Worm (Caenorhabditis elegans) whole organism, L2 larva: ENCODE measurements around the gene idpb-4.
A peak's percentile ranks its signal among the peaks of the same experiment; 100 is the strongest.

Experiments used
- C34F6.9 ChIP-seq: fragments of 150-350 bp; optimal IDR thresholded peaks from 2 replicates; lab custom pipeline; 2014; ENCODE audit warnings: missing biosample characterization, missing genetic modification characterization
- F13H6.1 ChIP-seq: sonication (generic microtip); optimal IDR thresholded peaks from 2 replicates; lab custom pipeline; 2016; ENCODE audit warnings: missing genetic modification characterization, missing compliant biosample characterization
- R02D3.7 ChIP-seq: fragments of 150-350 bp; optimal IDR thresholded peaks from 2 replicates; lab custom pipeline; 2014; ENCODE audit warnings: missing biosample characterization, missing genetic modification characterization
- Y55F3AM.14 ChIP-seq: fragments of 200-800 bp; sonication (Bioruptor generic); optimal IDR thresholded peaks from 2 replicates; lab custom pipeline; 2018; ENCODE audit warnings: mild to moderate bottlenecking, missing genetic modification characterization, missing compliant biosample characterization
- ZK546.5 ChIP-seq: sonication (generic microtip); optimal IDR thresholded peaks from 2 replicates; lab custom pipeline; 2017; ENCODE audit warnings: missing biosample characterization, missing genetic modification characterization
- aly-2 ChIP-seq: fragments of 150-350 bp; optimal IDR thresholded peaks from 2 replicates; lab custom pipeline; 2014; ENCODE audit warnings: missing biosample characterization, missing genetic modification characterization
- ama-1 ChIP-seq: fragments of 150-350 bp; optimal IDR thresholded peaks from 2 replicates; lab custom pipeline; 2018; ENCODE audit warnings: inconsistent platforms
- blmp-1 ChIP-seq: sonication (generic microtip); optimal IDR thresholded peaks from 2 replicates; lab custom pipeline; 2017; ENCODE audit warnings: missing genetic modification characterization, mild to moderate bottlenecking, missing compliant biosample characterization, antibody characterized with exemption, moderate library complexity; ENCODE audit not compliant: insufficient read depth
- ceh-16 ChIP-seq: fragments of 150-350 bp; optimal IDR thresholded peaks from 2 replicates; lab custom pipeline; 2014; ENCODE audit warnings: missing biosample characterization, missing genetic modification characterization
- ceh-82 ChIP-seq: fragments of 150-350 bp; optimal IDR thresholded peaks from 2 replicates; lab custom pipeline; 2014; ENCODE audit warnings: missing biosample characterization, missing genetic modification characterization
- crh-2 ChIP-seq: sonication (generic microtip); optimal IDR thresholded peaks from 2 replicates; lab custom pipeline; 2017; ENCODE audit warnings: missing biosample characterization, missing genetic modification characterization
- dmd-4 ChIP-seq: sonication (generic microtip); optimal IDR thresholded peaks from 2 replicates; lab custom pipeline; 2017; ENCODE audit warnings: missing biosample characterization, missing genetic modification characterization
- egl-27 ChIP-seq: sonication (generic microtip); optimal IDR thresholded peaks from 3 replicates; lab custom pipeline; 2017; ENCODE audit warnings: missing biosample characterization, missing genetic modification reagents, missing genetic modification characterization
- elt-1 ChIP-seq: fragments of 150-350 bp; optimal IDR thresholded peaks from 2 replicates; lab custom pipeline; 2014; ENCODE audit warnings: missing biosample characterization, missing genetic modification characterization
- fos-1 ChIP-seq: fragments of 150-350 bp; optimal IDR thresholded peaks from 2 replicates; lab custom pipeline; 2014; ENCODE audit warnings: missing biosample characterization, missing genetic modification characterization
- gmeb-1 ChIP-seq: fragments of 150-350 bp; optimal IDR thresholded peaks from 2 replicates; lab custom pipeline; 2014; ENCODE audit warnings: missing biosample characterization, missing genetic modification characterization
- lin-13 ChIP-seq: fragments of 150-350 bp; optimal IDR thresholded peaks from 2 replicates; lab custom pipeline; 2014; ENCODE audit warnings: missing biosample characterization, missing genetic modification reagents, missing genetic modification characterization
- lsy-2 ChIP-seq, 2 experiments: fragments of 150-350 bp in 1 of 2; sonication (generic microtip) in 1 of 2; optimal IDR thresholded peaks; 2 replicates each; lab custom pipeline; 2014 to 2017; ENCODE audit warnings: missing biosample characterization in 2 of 2, missing genetic modification characterization in 2 of 2
- mdl-1 ChIP-seq, 2 experiments: fragments of 150-350 bp in 1 of 2; sonication (generic microtip) in 1 of 2; optimal IDR thresholded peaks; 2 replicates each; lab custom pipeline; 2017; ENCODE audit warnings: missing biosample characterization in 2 of 2, missing genetic modification characterization in 2 of 2
- nhr-10 ChIP-seq: sonication (generic microtip); optimal IDR thresholded peaks from 2 replicates; lab custom pipeline; 2017; ENCODE audit warnings: missing biosample characterization, missing genetic modification characterization
- nhr-11 ChIP-seq: fragments of 150-350 bp; optimal IDR thresholded peaks from 2 replicates; lab custom pipeline; 2014; ENCODE audit warnings: missing biosample characterization, missing genetic modification characterization
- nhr-12 ChIP-seq: fragments of 150-350 bp; optimal IDR thresholded peaks from 2 replicates; lab custom pipeline; 2014; ENCODE audit warnings: missing biosample characterization, missing genetic modification characterization
- nhr-129 ChIP-seq: fragments of 150-350 bp; optimal IDR thresholded peaks from 2 replicates; lab custom pipeline; 2014; ENCODE audit warnings: missing biosample characterization, missing genetic modification characterization
- nhr-21 ChIP-seq: fragments of 150-350 bp; optimal IDR thresholded peaks from 2 replicates; lab custom pipeline; 2014; ENCODE audit warnings: missing biosample characterization, missing genetic modification characterization
- nhr-23 ChIP-seq: fragments of 150-350 bp; optimal IDR thresholded peaks from 2 replicates; lab custom pipeline; 2014; ENCODE audit warnings: missing biosample characterization, missing genetic modification reagents, missing genetic modification characterization
- nhr-237 ChIP-seq: fragments of 150-350 bp; optimal IDR thresholded peaks from 2 replicates; lab custom pipeline; 2014; ENCODE audit warnings: missing biosample characterization, missing genetic modification characterization
- nhr-25 ChIP-seq: fragments of 150-350 bp; sonication (generic microtip); optimal IDR thresholded peaks from 3 replicates; lab custom pipeline; 2014; ENCODE audit warnings: missing biosample characterization, missing genetic modification characterization
- nhr-6 ChIP-seq: fragments of 150-350 bp; optimal IDR thresholded peaks from 2 replicates; lab custom pipeline; 2014; ENCODE audit warnings: missing biosample characterization, missing genetic modification characterization
- peb-1 ChIP-seq: fragments of 150-350 bp; optimal IDR thresholded peaks from 2 replicates; lab custom pipeline; 2014; ENCODE audit warnings: missing biosample characterization, missing genetic modification characterization
- sem-4 ChIP-seq: fragments of 150-350 bp; optimal IDR thresholded peaks from 2 replicates; lab custom pipeline; 2014; ENCODE audit warnings: missing biosample characterization, missing genetic modification reagents, missing genetic modification characterization
- sma-3 ChIP-seq: sonication (generic microtip); optimal IDR thresholded peaks from 2 replicates; lab custom pipeline; 2016; ENCODE audit warnings: missing genetic modification reagents, missing genetic modification characterization, missing compliant biosample characterization
- sma-9 ChIP-seq, 2 experiments: fragments of 150-350 bp in 1 of 2; sonication (generic microtip) in 1 of 2; optimal IDR thresholded peaks; 2 replicates each; lab custom pipeline; 2014 to 2016; ENCODE audit warnings: missing genetic modification characterization in 2 of 2, mild to moderate bottlenecking in 1 of 2, missing biosample characterization in 1 of 2, missing compliant biosample characterization in 1 of 2, missing genetic modification reagents in 1 of 2, moderate library complexity in 1 of 2
- snpc-4 ChIP-seq: fragments of 150-350 bp; optimal IDR thresholded peaks from 2 replicates; lab custom pipeline; 2014; ENCODE audit warnings: missing biosample characterization, missing genetic modification characterization
- unc-39 ChIP-seq: fragments of 150-350 bp; optimal IDR thresholded peaks from 2 replicates; lab custom pipeline; 2014; ENCODE audit warnings: missing biosample characterization, missing genetic modification characterization
- unc-55 ChIP-seq: fragments of 150-350 bp; sonication (generic microtip); optimal IDR thresholded peaks from 3 replicates; lab custom pipeline; 2014; ENCODE audit warnings: missing biosample characterization, missing genetic modification reagents, missing genetic modification characterization
- zag-1 ChIP-seq: fragments of 150-350 bp; optimal IDR thresholded peaks from 2 replicates; lab custom pipeline; 2014; ENCODE audit warnings: missing biosample characterization, missing genetic modification characterization
- ztf-1 ChIP-seq: fragments of 200-800 bp; sonication (Bioruptor generic); conservative IDR thresholded peaks from 2 replicates; pipeline ENCODE4 v1.3.6; 2022; ENCODE audit warnings: missing genetic modification characterization, missing compliant biosample characterization
- ztf-4 ChIP-seq: fragments of 150-350 bp; optimal IDR thresholded peaks from 2 replicates; lab custom pipeline; 2014; ENCODE audit warnings: missing biosample characterization, missing genetic modification characterization

The idpb-4 gene

ce11 chrII:8746298-8746775 lies 9.0 kb upstream of the idpb-4 start:
- TF ChIP-seq nhr-25 (tag; lab: Kevin White, UChicago) (peak; percentile 25), sem-4 (tag; lab: Kevin White, UChicago) (peak; percentile 56), ama-1 (lab: Kevin White, UChicago) (peak; percentile 52), peb-1 (tag; lab: Kevin White, UChicago) (no peak)
- TF ChIP-seq, all 48 proteins: peak for 3

- TF ChIP-seq ama-1 (lab: Kevin White, UChicago) (peak; percentile 4), lin-13 (GFP tag; lab: Kevin White, UChicago) (peak; percentile 37), dmd-4 (tag; lab: Kevin White, UChicago) (no peak), R02D3.7 (tag; lab: Kevin White, UChicago) (no peak), F13H6.1 (tag; lab: Kevin White, UChicago) (no peak), lsy-2 (tag; optimal IDR thresholded peaks at IDR 0.05; lab: Kevin White, UChicago) (peak in 1 of 2 experiments; percentile 20)
- TF ChIP-seq, all 48 proteins: peak for 3
Observed at ce11 chrII:8745449-8746297, 8.3 kb upstream of the idpb-4 start.

- TF ChIP-seq ztf-1 (GFP tag; lab: Robert Waterston, UW) (no peak), crh-2 (tag; lab: Kevin White, UChicago) (peak; percentile 39), F13H6.1 (tag; lab: Kevin White, UChicago) (peak; percentile 29), ceh-16 (no peak), unc-55 (GFP tag; lab: Kevin White, UChicago) (no peak), snpc-4 (tag; lab: Kevin White, UChicago) (no peak), sma-3 (GFP tag; lab: Kevin White, UChicago) (no peak), sem-4 (tag; lab: Kevin White, UChicago) (peak; percentile 36), mdl-1 (tag; optimal IDR thresholded peaks at IDR 0.05; lab: Kevin White, UChicago) (peak; percentile 33 to 47), fos-1 (no peak), dmd-4 (tag; lab: Kevin White, UChicago) (no peak), nhr-129 (tag; lab: Kevin White, UChicago) (peak; percentile 72), sma-9 (GFP tag; optimal IDR thresholded peaks at IDR 0.05; lab: Kevin White, UChicago) (peak; percentile 75), sma-9 (tag; optimal IDR thresholded peaks at IDR 0.05; lab: Kevin White, UChicago) (no peak), nhr-237 (tag; lab: Kevin White, UChicago) (no peak), nhr-25 (tag; lab: Kevin White, UChicago) (peak; percentile 2), nhr-21 (tag; lab: Kevin White, UChicago) (peak; percentile 22), nhr-12 (tag; lab: Kevin White, UChicago) (no peak), ZK546.5 (tag; lab: Kevin White, UChicago) (no peak), R02D3.7 (tag; lab: Kevin White, UChicago) (no peak), lsy-2 (tag; optimal IDR thresholded peaks at IDR 0.05; lab: Kevin White, UChicago) (peak in 1 of 2 experiments; percentile 23), ama-1 (lab: Kevin White, UChicago) (peak; percentile 91), elt-1 (tag; lab: Kevin White, UChicago) (no peak), blmp-1 (tag; lab: Kevin White, UChicago) (no peak), ceh-82 (tag; lab: Kevin White, UChicago) (no peak), ztf-4 (tag; lab: Kevin White, UChicago) (peak; percentile 35), nhr-6 (tag; lab: Kevin White, UChicago) (no peak), zag-1 (no peak)
Observed at ce11 chrII:8744555-8745448, 7.4 kb upstream of the idpb-4 start.

- TF ChIP-seq nhr-6 (tag; lab: Kevin White, UChicago) (no peak), aly-2 (tag; lab: Kevin White, UChicago) (no peak), nhr-25 (tag; lab: Kevin White, UChicago) (peak; percentile 67), nhr-129 (tag; lab: Kevin White, UChicago) (peak; percentile 58), Y55F3AM.14 (GFP tag; lab: Kevin White, UChicago) (no peak), nhr-21 (tag; lab: Kevin White, UChicago) (peak; percentile 37), ztf-1 (GFP tag; lab: Robert Waterston, UW) (no peak), nhr-10 (tag; lab: Kevin White, UChicago) (no peak), nhr-23 (tag; lab: Kevin White, UChicago) (no peak), ZK546.5 (tag; lab: Kevin White, UChicago) (no peak), lin-13 (GFP tag; lab: Kevin White, UChicago) (peak; percentile 44), C34F6.9 (no peak), blmp-1 (tag; lab: Kevin White, UChicago) (peak; percentile 31), nhr-11 (no peak), sma-9 (GFP tag; optimal IDR thresholded peaks at IDR 0.05; lab: Kevin White, UChicago) (peak; percentile 92), sma-9 (tag; optimal IDR thresholded peaks at IDR 0.05; lab: Kevin White, UChicago) (no peak), egl-27 (tag; lab: Kevin White, UChicago) (no peak), gmeb-1 (tag; lab: Kevin White, UChicago) (peak; percentile 19), unc-39 (tag; lab: Kevin White, UChicago) (no peak), mdl-1 (tag; optimal IDR thresholded peaks at IDR 0.05; lab: Kevin White, UChicago) (peak; percentile 11 to 28), ama-1 (lab: Kevin White, UChicago) (peak; percentile 92), ceh-16 (no peak)
Observed at ce11 chrII:8743379-8744173, 6.2 kb upstream of the idpb-4 start, which contains the start of gene mak-1. TSS of gene mak-1 (plus strand) at chrII:8744071.
